Fruit fly (Drosophila melanogaster) whole organism, embryonic: ENCODE data around the gene Bhmt.
A peak's percentile ranks its signal among the peaks of the same experiment; 100 is the strongest.

Experiments
- C15 ChIP-seq: fragments of 200-800 bp; sonication (Bioruptor generic); IDR thresholded peaks from 3 replicates; pipeline ENCODE4 v1.3.6; 2022; ENCODE audit warnings: missing biosample characterization, missing genetic modification characterization
- CG10431 ChIP-seq: fragments of 200-800 bp; sonication (Bioruptor generic); optimal IDR thresholded peaks from 3 replicates; lab custom pipeline; 2018; ENCODE audit warnings: missing biosample characterization, mild to moderate bottlenecking, missing genetic modification characterization
- CG10979 ChIP-seq: fragments of 200-800 bp; sonication (Bioruptor generic); optimal IDR thresholded peaks from 2 replicates; lab custom pipeline; 2018; ENCODE audit warnings: missing biosample characterization, mild to moderate bottlenecking, missing genetic modification characterization, moderate library complexity
- CG12155 ChIP-seq: fragments of 200-800 bp; sonication (Bioruptor generic); optimal IDR thresholded peaks from 3 replicates; lab custom pipeline; 2016; ENCODE audit warnings: missing biosample characterization, missing genetic modification characterization
- CG12391 ChIP-seq: fragments of 200-800 bp; sonication (Bioruptor generic); optimal IDR thresholded peaks from 3 replicates; lab custom pipeline; 2018; ENCODE audit warnings: missing biosample characterization, mild to moderate bottlenecking, missing genetic modification characterization, moderate library complexity
- CG13123 ChIP-seq: fragments of 200-800 bp; sonication (Bioruptor generic); optimal IDR thresholded peaks from 2 replicates; lab custom pipeline; 2016; ENCODE audit warnings: missing biosample characterization, missing genetic modification characterization
- CG14050 ChIP-seq: fragments of 200-800 bp; sonication (Bioruptor generic); IDR thresholded peaks from 3 replicates; pipeline ENCODE4 v1.3.6; 2022; ENCODE audit warnings: missing biosample characterization, missing genetic modification characterization
- CG14667 ChIP-seq: fragments of 200-800 bp; sonication (Bioruptor generic); IDR thresholded peaks from 2 replicates; pipeline ENCODE4 v1.3.6; 2022; ENCODE audit warnings: missing biosample characterization, missing genetic modification characterization
- CG15696 ChIP-seq: fragments of 200-800 bp; sonication (Bioruptor generic); optimal IDR thresholded peaks from 2 replicates; lab custom pipeline; 2019; ENCODE audit warnings: missing biosample characterization, mild to moderate bottlenecking, missing genetic modification characterization, moderate library complexity
- CG17359 ChIP-seq: fragments of 200-800 bp; sonication (Bioruptor generic); optimal IDR thresholded peaks from 3 replicates; lab custom pipeline; 2018; ENCODE audit warnings: missing biosample characterization, mild to moderate bottlenecking, missing genetic modification characterization, moderate library complexity
- CG17829 ChIP-seq: fragments of 200-800 bp; optimal IDR thresholded peaks from 2 replicates; lab custom pipeline; 2019; ENCODE audit warnings: missing biosample characterization, mild to moderate bottlenecking, missing genetic modification characterization, moderate library complexity
- CG2889 ChIP-seq: fragments of 200-800 bp; sonication (Bioruptor generic); IDR thresholded peaks from 3 replicates; pipeline ENCODE4 v1.3.6; 2022; ENCODE audit warnings: missing biosample characterization, missing genetic modification characterization
- CG33557 ChIP-seq: fragments of 200-800 bp; sonication (Bioruptor generic); optimal IDR thresholded peaks from 2 replicates; lab custom pipeline; 2019; ENCODE audit warnings: missing biosample characterization, mild to moderate bottlenecking, missing genetic modification characterization, moderate library complexity
- CG4404 ChIP-seq: fragments of 200-800 bp; sonication (Bioruptor generic); IDR thresholded peaks from 2 replicates; pipeline ENCODE4 v1.3.6; 2022; ENCODE audit warnings: missing biosample characterization, missing genetic modification characterization
- CG4424 ChIP-seq: fragments of 200-800 bp; sonication (Bioruptor generic); optimal IDR thresholded peaks from 3 replicates; lab custom pipeline; 2016; ENCODE audit warnings: missing biosample characterization, missing genetic modification characterization
- CG4707 ChIP-seq: fragments of 200-800 bp; sonication (Bioruptor generic); optimal IDR thresholded peaks from 2 replicates; lab custom pipeline; 2018; ENCODE audit warnings: missing biosample characterization, mild to moderate bottlenecking, missing genetic modification characterization, moderate library complexity
- CG6654 ChIP-seq: fragments of 200-800 bp; sonication (Bioruptor generic); optimal IDR thresholded peaks from 2 replicates; lab custom pipeline; 2017; ENCODE audit warnings: missing biosample characterization, mild to moderate bottlenecking, missing genetic modification characterization
- CG6689 ChIP-seq: fragments of 200-800 bp; sonication (Bioruptor generic); IDR thresholded peaks from 2 replicates; pipeline ENCODE4 v1.3.6; 2022; ENCODE audit warnings: missing biosample characterization, missing genetic modification characterization
- CG6854 ChIP-seq: fragments of 200-800 bp; sonication (Bioruptor generic); optimal IDR thresholded peaks from 3 replicates; lab custom pipeline; 2017; ENCODE audit warnings: missing biosample characterization, mild to moderate bottlenecking, missing genetic modification characterization
- CG8290 ChIP-seq, 3 experiments: fragments of 200-800 bp; sonication (Bioruptor generic); optimal IDR thresholded peaks; 2 replicates each; lab custom pipeline; 2016 to 2019; ENCODE audit warnings: missing biosample characterization in 3 of 3, missing genetic modification characterization in 3 of 3, mild to moderate bottlenecking in 2 of 3, moderate library complexity in 1 of 3
- Camta ChIP-seq: fragments of 200-800 bp; sonication (Bioruptor generic); optimal IDR thresholded peaks from 2 replicates; lab custom pipeline; 2016; ENCODE audit warnings: missing biosample characterization, missing genetic modification characterization
- CoRest ChIP-seq: fragments of 200-800 bp; sonication (Bioruptor generic); optimal IDR thresholded peaks from 3 replicates; lab custom pipeline; 2018; ENCODE audit warnings: missing biosample characterization, mild to moderate bottlenecking, missing genetic modification characterization, moderate library complexity
- Deaf1 ChIP-seq: fragments of 200-800 bp; optimal IDR thresholded peaks from 3 replicates; lab custom pipeline; 2019; ENCODE audit warnings: missing biosample characterization, mild to moderate bottlenecking, missing genetic modification characterization, moderate library complexity
- Dref ChIP-seq: fragments of 200-800 bp; sonication (Bioruptor generic); IDR thresholded peaks from 2 replicates; pipeline ENCODE4 v1.3.6; 2022; ENCODE audit warnings: missing biosample characterization, missing genetic modification characterization
- E2f2 ChIP-seq: fragments of 200-800 bp; sonication (Bioruptor generic); IDR thresholded peaks from 2 replicates; pipeline ENCODE4 v1.3.6; 2022; ENCODE audit warnings: missing biosample characterization, missing genetic modification characterization
- Fer2 ChIP-seq: fragments of 200-800 bp; sonication (Bioruptor generic); optimal IDR thresholded peaks from 2 replicates; lab custom pipeline; 2018; ENCODE audit warnings: missing biosample characterization, mild to moderate bottlenecking, missing genetic modification characterization, moderate library complexity
- Fer3 ChIP-seq: fragments of 200-800 bp; sonication (Bioruptor generic); optimal IDR thresholded peaks from 2 replicates; lab custom pipeline; 2018; ENCODE audit warnings: missing biosample characterization, mild to moderate bottlenecking, missing genetic modification characterization, moderate library complexity
- H15 ChIP-seq: fragments of 200-800 bp; sonication (Bioruptor generic); IDR thresholded peaks from 3 replicates; pipeline ENCODE4 v1.3.6; 2022; ENCODE audit warnings: missing biosample characterization, missing genetic modification characterization
- NFAT ChIP-seq: fragments of 200-800 bp; sonication (Bioruptor generic); IDR thresholded peaks from 2 replicates; pipeline ENCODE4 v1.3.6; 2022; ENCODE audit warnings: missing biosample characterization, missing genetic modification characterization
- Optix ChIP-seq: fragments of 200-800 bp; sonication (Bioruptor generic); IDR thresholded peaks from 3 replicates; pipeline ENCODE4 v1.3.6; 2022; ENCODE audit warnings: missing biosample characterization, missing genetic modification characterization
- ab ChIP-seq: fragments of 200-800 bp; sonication (Bioruptor generic); optimal IDR thresholded peaks from 2 replicates; lab custom pipeline; 2016; ENCODE audit warnings: missing biosample characterization, missing genetic modification characterization
- bsh ChIP-seq, 2 experiments: fragments of 200-800 bp; sonication (Bioruptor generic); optimal IDR thresholded peaks; 2 replicates each; lab custom pipeline; 2017 to 2018; ENCODE audit warnings: mild to moderate bottlenecking in 2 of 2, missing biosample characterization in 2 of 2, missing genetic modification characterization in 2 of 2, moderate library complexity in 1 of 2
- btn ChIP-seq: fragments of 200-800 bp; sonication (Bioruptor generic); optimal IDR thresholded peaks from 2 replicates; lab custom pipeline; 2016; ENCODE audit warnings: missing biosample characterization, missing genetic modification characterization
- cad ChIP-seq: fragments of >200 bp; optimal IDR thresholded peaks from 2 replicates; lab custom pipeline; 2017; ENCODE audit warnings: missing biosample characterization, missing genetic modification characterization
- chinmo ChIP-seq: fragments of 200-800 bp; sonication (Bioruptor generic); IDR thresholded peaks from 4 replicates; pipeline ENCODE4 v1.3.6; 2022; ENCODE audit warnings: missing biosample characterization, missing genetic modification characterization; ENCODE audit not compliant: partially characterized antibody
- chn ChIP-seq: fragments of 200-800 bp; sonication (Bioruptor generic); optimal IDR thresholded peaks from 2 replicates; lab custom pipeline; 2016; ENCODE audit warnings: missing biosample characterization, missing genetic modification characterization
- ci ChIP-seq: fragments of 200-800 bp; sonication (Bioruptor generic); IDR thresholded peaks from 3 replicates; pipeline ENCODE4 v1.3.6; 2022; ENCODE audit warnings: missing biosample characterization, missing genetic modification characterization
- eve ChIP-seq, 2 experiments: fragments of >200 bp; optimal IDR thresholded peaks; 2 replicates each; lab custom pipeline; 2017; ENCODE audit warnings: missing biosample characterization in 2 of 2, missing genetic modification characterization in 2 of 2
- gce ChIP-seq: fragments of 200-800 bp; sonication (Bioruptor generic); IDR thresholded peaks from 3 replicates; pipeline ENCODE4 v1.3.6; 2022; ENCODE audit warnings: missing biosample characterization, missing genetic modification characterization
- ken ChIP-seq: fragments of 200-800 bp; sonication (Bioruptor generic); IDR thresholded peaks from 3 replicates; pipeline ENCODE4 v1.3.6; 2022; ENCODE audit warnings: missing biosample characterization, missing genetic modification characterization
- sim ChIP-seq: fragments of 200-800 bp; sonication (Bioruptor generic); IDR thresholded peaks from 2 replicates; pipeline ENCODE4 v1.3.6; 2022; ENCODE audit warnings: missing biosample characterization, missing genetic modification characterization
- sima ChIP-seq: fragments of 200-800 bp; sonication (Bioruptor generic); optimal IDR thresholded peaks from 2 replicates; lab custom pipeline; 2016; ENCODE audit warnings: missing biosample characterization, missing genetic modification characterization
- sqz ChIP-seq: fragments of 200-800 bp; sonication (Bioruptor generic); optimal IDR thresholded peaks from 3 replicates; lab custom pipeline; 2018; ENCODE audit warnings: missing biosample characterization, mild to moderate bottlenecking, missing genetic modification characterization
- toy ChIP-seq: fragments of 200-800 bp; sonication (Bioruptor generic); IDR thresholded peaks from 2 replicates; pipeline ENCODE4 v1.3.6; 2022; ENCODE audit warnings: missing biosample characterization, missing genetic modification characterization
- trh ChIP-seq: fragments of 200-800 bp; sonication (Bioruptor generic); optimal IDR thresholded peaks from 2 replicates; lab custom pipeline; 2016; ENCODE audit warnings: missing biosample characterization, missing genetic modification characterization
- tup ChIP-seq: fragments of 200-800 bp; sonication (Bioruptor generic); optimal IDR thresholded peaks from 2 replicates; lab custom pipeline; 2016; ENCODE audit warnings: missing biosample characterization, mild to moderate bottlenecking, missing genetic modification characterization, moderate library complexity
- unpg ChIP-seq: fragments of 200-800 bp; sonication (Bioruptor generic); optimal IDR thresholded peaks from 3 replicates; lab custom pipeline; 2018; ENCODE audit warnings: missing biosample characterization, mild to moderate bottlenecking, missing genetic modification characterization, moderate library complexity
- usp ChIP-seq: fragments of >200 bp; optimal IDR thresholded peaks from 2 replicates; lab custom pipeline; 2017; ENCODE audit warnings: missing biosample characterization, missing genetic modification characterization
- zen ChIP-seq: fragments of 200-800 bp; sonication (Bioruptor generic); optimal IDR thresholded peaks from 3 replicates; lab custom pipeline; 2018; ENCODE audit warnings: missing biosample characterization, mild to moderate bottlenecking, missing genetic modification characterization, moderate library complexity

Bhmt gene

DNA sequence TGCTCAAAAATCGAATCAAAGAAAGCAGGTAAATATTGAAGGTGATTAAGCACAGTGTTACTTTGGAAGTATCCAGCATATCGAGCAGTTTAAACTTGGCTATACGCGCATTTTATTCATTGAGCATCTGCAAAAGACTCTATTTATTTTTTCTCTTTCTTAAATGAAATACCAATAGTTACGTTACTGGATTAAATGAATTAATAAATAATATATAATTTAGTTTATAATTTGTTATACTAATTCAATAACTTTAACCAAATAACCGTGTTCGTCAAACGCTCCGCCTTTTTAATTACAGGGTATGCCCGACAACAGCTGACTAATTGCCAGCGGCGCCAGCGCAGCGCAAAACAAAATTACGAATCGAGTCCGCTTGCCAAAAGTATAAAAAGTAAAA, 9.7 kb upstream of the Bhmt start (continued):
- no peak; the same call in 2 of the 3 replicates for TF ChIP-seq CG2889 (GFP tag; lab: Robert Waterston, UW)
- TF ChIP-seq eve (GFP tag; optimal IDR thresholded peaks at IDR 0.05; lab: Kevin White, UChicago), result no peak
- TF ChIP-seq CG4424 (GFP tag; lab: Kevin White, UChicago), result peak; percentile 3
- TF ChIP-seq CG12155 (GFP tag; lab: Kevin White, UChicago), result no peak
- 0 out of 3 replicates have a peak, but pooled peaks have one; percentile 14 for TF ChIP-seq ken
- no peak for TF ChIP-seq cad (GFP tag; lab: Kevin White, UChicago)

DNA sequence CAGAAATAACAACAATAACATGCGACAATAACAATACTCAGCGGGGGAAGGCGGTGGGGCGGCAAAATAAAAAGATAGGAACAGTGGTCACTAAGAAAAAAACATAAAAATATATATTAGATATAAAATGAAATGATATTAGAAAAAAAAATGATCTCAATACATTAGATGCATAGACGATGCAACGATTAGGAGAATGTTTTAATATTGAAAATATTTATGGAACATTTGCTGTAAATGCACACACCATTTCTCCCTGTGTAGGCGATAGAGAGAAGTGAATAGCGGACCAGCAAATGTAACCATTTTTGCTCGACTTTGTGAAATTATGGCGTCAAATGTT, 9.1 kb upstream of the Bhmt start:
- TF ChIP-seq tup (GFP tag; lab: Kevin White, UChicago), result no peak
- TF ChIP-seq CG8290 (GFP tag; optimal IDR thresholded peaks at IDR 0.05; lab: Kevin White, UChicago), result peak; percentile 25
- TF ChIP-seq CG8290 (tag; optimal IDR thresholded peaks at IDR 0.05; lab: Kevin White, UChicago), result no peak
- TF ChIP-seq sqz (GFP tag; lab: Kevin White, UChicago), result peak; percentile 8
- no peak for TF ChIP-seq cad (GFP tag; lab: Kevin White, UChicago)
- no peak for TF ChIP-seq ab (GFP tag; lab: Kevin White, UChicago)
- TF ChIP-seq CoRest (tag; lab: Kevin White, UChicago), result peak; percentile 73
- peak; percentile 78 for TF ChIP-seq CG17359 (tag; lab: Kevin White, UChicago)
- peak; percentile 37 for TF ChIP-seq CG13123 (GFP tag; lab: Kevin White, UChicago)
- TF ChIP-seq CG6654 (GFP tag; lab: Kevin White, UChicago), result peak; percentile 30
- TF ChIP-seq chinmo (GFP tag; lab: Robert Waterston, UW), result no peak; the same call in 2 of the 4 replicates
- peak; percentile 83 for TF ChIP-seq ci (GFP tag; lab: Robert Waterston, UW)
- TF ChIP-seq Fer2 (tag; lab: Kevin White, UChicago), result peak; percentile 77
- TF ChIP-seq CG17829 (tag; lab: Kevin White, UChicago), result peak; percentile 75
- TF ChIP-seq Deaf1, result peak; percentile 61
- peak; percentile 88 for TF ChIP-seq CG6689 (GFP tag; lab: Robert Waterston, UW)
- peak; percentile 16 for TF ChIP-seq CG4707 (GFP tag; lab: Kevin White, UChicago)
- TF ChIP-seq sim, result peak; percentile 49; the same call in 1 of the 2 replicates
- TF ChIP-seq unpg, result peak; percentile 79
- peak; percentile 80 for TF ChIP-seq CG4404 (GFP tag; lab: Robert Waterston, UW)
- TF ChIP-seq CG12391 (tag; lab: Kevin White, UChicago), result peak; percentile 67
- peak; percentile 35; the same call in 1 of the 2 replicates for TF ChIP-seq Dref (GFP tag; lab: Robert Waterston, UW)
- TF ChIP-seq sima (GFP tag; lab: Kevin White, UChicago), result no peak
- TF ChIP-seq btn (GFP tag; lab: Kevin White, UChicago), result no peak
- peak; percentile 66 for TF ChIP-seq CG15696 (tag; lab: Kevin White, UChicago)
- TF ChIP-seq Fer3, result peak; percentile 94
- peak in 1 of 2 experiments; percentile 66 for TF ChIP-seq bsh (GFP tag; optimal IDR thresholded peaks at IDR 0.05; lab: Kevin White, UChicago)
- TF ChIP-seq CG10979, result peak; percentile 56
- no peak for TF ChIP-seq usp (GFP tag; lab: Kevin White, UChicago)
- TF ChIP-seq zen (tag; lab: Kevin White, UChicago), result peak; percentile 72
- TF ChIP-seq chn (GFP tag; lab: Kevin White, UChicago), result no peak
- no peak for TF ChIP-seq trh (GFP tag; lab: Kevin White, UChicago)
- TF ChIP-seq CG33557 (GFP tag; lab: Kevin White, UChicago), result no peak
- TF ChIP-seq CG14667, result peak; percentile 80
- TF ChIP-seq E2f2, result peak; percentile 58
- TF ChIP-seq Camta (GFP tag; lab: Kevin White, UChicago), result no peak
- TF ChIP-seq Optix (GFP tag; lab: Robert Waterston, UW), result 0 out of 3 replicates have a peak, but pooled peaks have one; percentile 6
- peak; percentile 87 for TF ChIP-seq CG14050
- peak; percentile 89 for TF ChIP-seq NFAT (GFP tag; lab: Robert Waterston, UW)
- TF ChIP-seq C15 (GFP tag; lab: Robert Waterston, UW), result peak; percentile 88; the same call in 2 of the 3 replicates
- TF ChIP-seq toy, result peak; percentile 86
- TF ChIP-seq gce (GFP tag; lab: Robert Waterston, UW), result peak; percentile 65; the same call in 1 of the 3 replicates
- TF ChIP-seq CG6854, result peak; percentile 65
- TF ChIP-seq H15 (GFP tag; lab: Robert Waterston, UW), result peak; percentile 81
- no peak for TF ChIP-seq CG10431 (GFP tag; lab: Kevin White, UChicago)
